Fruit fly (Drosophila melanogaster) whole organism, embryonic: ENCODE data around the gene Tsc1.

ENCODE experiments used
- Adf1 ChIP-seq: fragments of 200-800 bp; sonication (Bioruptor generic); IDR thresholded peaks from 2 replicates; pipeline ENCODE4 v1.3.6; 2022; ENCODE audit warnings: missing biosample characterization, missing genetic modification characterization
- Atf3 ChIP-seq: fragments of 200-800 bp; sonication (Bioruptor generic); optimal IDR thresholded peaks from 3 replicates; lab custom pipeline; 2016; ENCODE audit warnings: missing biosample characterization, missing genetic modification characterization
- Atf6 ChIP-seq: fragments of 200-800 bp; sonication (Bioruptor generic); IDR thresholded peaks from 2 replicates; pipeline ENCODE4 v1.3.6; 2022; ENCODE audit warnings: missing biosample characterization, missing genetic modification characterization
- BEAF-32 ChIP-seq: fragments of 200-800 bp; sonication (Bioruptor generic); optimal IDR thresholded peaks from 3 replicates; lab custom pipeline; 2017; ENCODE audit warnings: missing biosample characterization, missing genetic modification characterization, mild to moderate bottlenecking, moderate library complexity, missing genetic modification reagents
- CG10209 ChIP-seq: fragments of 200-800 bp; sonication (Bioruptor generic); optimal IDR thresholded peaks from 3 replicates; lab custom pipeline; 2017; ENCODE audit warnings: missing biosample characterization, mild to moderate bottlenecking, missing genetic modification characterization, missing genetic modification reagents
- CG15479 ChIP-seq: fragments of 200-800 bp; sonication (Bioruptor generic); optimal IDR thresholded peaks from 3 replicates; lab custom pipeline; 2019; ENCODE audit warnings: missing biosample characterization, mild to moderate bottlenecking, missing genetic modification characterization, moderate library complexity
- CG15514 ChIP-seq: fragments of 200-800 bp; sonication (Bioruptor generic); optimal IDR thresholded peaks from 3 replicates; lab custom pipeline; 2017; ENCODE audit warnings: missing biosample characterization, missing genetic modification characterization, mild to moderate bottlenecking, moderate library complexity, missing genetic modification reagents
- CG17328 ChIP-seq: fragments of 200-800 bp; sonication (Bioruptor generic); IDR thresholded peaks from 2 replicates; pipeline ENCODE4 v1.3.6; 2022; ENCODE audit warnings: missing biosample characterization, missing genetic modification characterization
- CG17802 ChIP-seq: fragments of 200-800 bp; sonication (Bioruptor generic); optimal IDR thresholded peaks from 2 replicates; lab custom pipeline; 2018; ENCODE audit warnings: missing biosample characterization, mild to moderate bottlenecking, missing genetic modification characterization, moderate library complexity
- CG17829 ChIP-seq: fragments of 200-800 bp; optimal IDR thresholded peaks from 2 replicates; lab custom pipeline; 2019; ENCODE audit warnings: missing biosample characterization, mild to moderate bottlenecking, missing genetic modification characterization, moderate library complexity
- CG1792 ChIP-seq: fragments of 200-800 bp; sonication (Bioruptor generic); optimal IDR thresholded peaks from 2 replicates; lab custom pipeline; 2016; ENCODE audit warnings: missing biosample characterization, missing genetic modification characterization
- CG18764 ChIP-seq: fragments of 200-800 bp; sonication (Bioruptor generic); optimal IDR thresholded peaks from 3 replicates; lab custom pipeline; 2016; ENCODE audit warnings: missing biosample characterization, missing genetic modification characterization
- CG31224 ChIP-seq: fragments of 200-800 bp; sonication (Bioruptor generic); IDR thresholded peaks from 2 replicates; pipeline ENCODE4 v1.3.6; 2022; ENCODE audit warnings: missing biosample characterization, missing genetic modification characterization
- CG31365 ChIP-seq: fragments of 200-800 bp; sonication (Bioruptor generic); optimal IDR thresholded peaks from 2 replicates; lab custom pipeline; 2018; ENCODE audit warnings: missing biosample characterization, mild to moderate bottlenecking, missing genetic modification characterization
- CG34224 ChIP-seq: fragments of 200-800 bp; sonication (Bioruptor generic); IDR thresholded peaks from 3 replicates; pipeline ENCODE4 v1.3.6; 2022; ENCODE audit warnings: missing biosample characterization, missing genetic modification characterization; ENCODE audit not compliant: partially characterized antibody
- CG3838 ChIP-seq: fragments of 200-800 bp; sonication (Bioruptor generic); optimal IDR thresholded peaks from 3 replicates; lab custom pipeline; 2016; ENCODE audit warnings: missing biosample characterization, missing genetic modification characterization
- CG4282 ChIP-seq: fragments of 200-800 bp; sonication (Bioruptor generic); optimal IDR thresholded peaks from 2 replicates; lab custom pipeline; 2016; ENCODE audit warnings: missing biosample characterization, missing genetic modification characterization
- CG43689 ChIP-seq: fragments of 200-800 bp; sonication (Bioruptor generic); IDR thresholded peaks from 2 replicates; pipeline ENCODE4 v1.3.6; 2022; ENCODE audit warnings: missing biosample characterization, missing genetic modification characterization
- CG4854 ChIP-seq: fragments of 200-800 bp; sonication (Bioruptor generic); optimal IDR thresholded peaks from 2 replicates; lab custom pipeline; 2016; ENCODE audit warnings: missing biosample characterization, missing genetic modification characterization, inconsistent platforms
- CG6654 ChIP-seq: fragments of 200-800 bp; sonication (Bioruptor generic); optimal IDR thresholded peaks from 2 replicates; lab custom pipeline; 2017; ENCODE audit warnings: missing biosample characterization, mild to moderate bottlenecking, missing genetic modification characterization
- CG8359 ChIP-seq: fragments of 200-800 bp; sonication (Bioruptor generic); optimal IDR thresholded peaks from 2 replicates; lab custom pipeline; 2017; ENCODE audit warnings: missing biosample characterization, mild to moderate bottlenecking, missing genetic modification characterization, borderline replicate concordance
- CG9215 ChIP-seq: fragments of 200-800 bp; sonication (Bioruptor generic); IDR thresholded peaks from 2 replicates; pipeline ENCODE4 v1.3.6; 2022; ENCODE audit warnings: missing biosample characterization, missing genetic modification characterization
- CrebB ChIP-seq: fragments of 200-800 bp; sonication (Bioruptor generic); optimal IDR thresholded peaks from 3 replicates; lab custom pipeline; 2018; ENCODE audit warnings: missing biosample characterization, mild to moderate bottlenecking, missing genetic modification characterization
- Dref ChIP-seq: fragments of 200-800 bp; sonication (Bioruptor generic); IDR thresholded peaks from 2 replicates; pipeline ENCODE4 v1.3.6; 2022; ENCODE audit warnings: missing biosample characterization, missing genetic modification characterization
- Hmx ChIP-seq: fragments of 200-800 bp; sonication (Bioruptor generic); optimal IDR thresholded peaks from 2 replicates; lab custom pipeline; 2016; ENCODE audit warnings: missing biosample characterization, missing genetic modification characterization
- Jarid2 ChIP-seq: fragments of 200-800 bp; sonication (Bioruptor generic); optimal IDR thresholded peaks from 3 replicates; lab custom pipeline; 2017; ENCODE audit warnings: mild to moderate bottlenecking, missing biosample characterization, missing genetic modification reagents, missing genetic modification characterization
- Lim3 ChIP-seq: fragments of 200-800 bp; sonication (Bioruptor generic); IDR thresholded peaks from 2 replicates; pipeline ENCODE4 v1.3.6; 2022; ENCODE audit warnings: missing biosample characterization, missing genetic modification characterization
- Myb ChIP-seq: fragments of 200-800 bp; sonication (Bioruptor generic); optimal IDR thresholded peaks from 2 replicates; lab custom pipeline; 2016; ENCODE audit warnings: missing biosample characterization, missing genetic modification characterization
- NC2β ChIP-seq: fragments of 200-800 bp; sonication (Bioruptor generic); optimal IDR thresholded peaks from 2 replicates; lab custom pipeline; 2016; ENCODE audit warnings: missing biosample characterization, missing genetic modification characterization
- Scr ChIP-seq: fragments of 200-800 bp; sonication (Bioruptor generic); IDR thresholded peaks from 2 replicates; pipeline ENCODE4 v1.3.6; 2022; ENCODE audit warnings: missing biosample characterization, missing genetic modification characterization; ENCODE audit not compliant: partially characterized antibody
- abd-A ChIP-seq: fragments of 200-800 bp; sonication (Bioruptor generic); optimal IDR thresholded peaks from 3 replicates; lab custom pipeline; 2019; ENCODE audit warnings: missing biosample characterization, mild to moderate bottlenecking, missing genetic modification characterization, moderate library complexity
- bigmax ChIP-seq: fragments of 200-800 bp; sonication (Bioruptor generic); optimal IDR thresholded peaks from 2 replicates; lab custom pipeline; 2018; ENCODE audit warnings: missing biosample characterization, mild to moderate bottlenecking, missing genetic modification characterization
- cg ChIP-seq: fragments of 200-800 bp; sonication (Bioruptor generic); optimal IDR thresholded peaks from 3 replicates; lab custom pipeline; 2019; ENCODE audit warnings: missing biosample characterization, mild to moderate bottlenecking, missing genetic modification characterization, moderate library complexity
- chinmo ChIP-seq: fragments of 200-800 bp; sonication (Bioruptor generic); IDR thresholded peaks from 4 replicates; pipeline ENCODE4 v1.3.6; 2022; ENCODE audit warnings: missing biosample characterization, missing genetic modification characterization; ENCODE audit not compliant: partially characterized antibody
- gfzf ChIP-seq: fragments of 200-800 bp; sonication (Bioruptor generic); optimal IDR thresholded peaks from 2 replicates; lab custom pipeline; 2016; ENCODE audit warnings: missing biosample characterization, mild to moderate bottlenecking, missing genetic modification characterization, moderate library complexity
- gsb-n ChIP-seq: fragments of 200-800 bp; sonication (Bioruptor generic); optimal IDR thresholded peaks from 3 replicates; lab custom pipeline; 2018; ENCODE audit warnings: missing biosample characterization, mild to moderate bottlenecking, missing genetic modification characterization
- ind ChIP-seq: fragments of 200-800 bp; sonication (Bioruptor generic); optimal IDR thresholded peaks from 3 replicates; lab custom pipeline; 2016; ENCODE audit warnings: missing biosample characterization, missing genetic modification characterization
- lilli ChIP-seq: fragments of 200-800 bp; sonication (Bioruptor generic); optimal IDR thresholded peaks from 3 replicates; lab custom pipeline; 2016; ENCODE audit warnings: missing biosample characterization, missing genetic modification characterization
- lola ChIP-seq, 3 experiments: fragments of >200 bp in 2 of 3; fragments of 200-800 bp in 1 of 3; sonication (Bioruptor generic) in 1 of 3; optimal IDR thresholded peaks; 2 replicates each; lab custom pipeline; 2017 to 2019; ENCODE audit warnings: missing biosample characterization in 3 of 3, missing genetic modification characterization in 3 of 3, mild to moderate bottlenecking in 1 of 3, moderate library complexity in 1 of 3
- mld ChIP-seq: fragments of 200-800 bp; sonication (Bioruptor generic); IDR thresholded peaks from 3 replicates; pipeline ENCODE4 v1.3.6; 2022; ENCODE audit warnings: missing biosample characterization, missing genetic modification characterization; ENCODE audit not compliant: partially characterized antibody
- p53 ChIP-seq: fragments of 200-800 bp; sonication (Bioruptor generic); optimal IDR thresholded peaks from 2 replicates; lab custom pipeline; 2016; ENCODE audit warnings: missing biosample characterization, missing genetic modification characterization
- pho ChIP-seq: fragments of 200-800 bp; sonication (Bioruptor generic); optimal IDR thresholded peaks from 2 replicates; lab custom pipeline; 2016; ENCODE audit warnings: missing biosample characterization, missing genetic modification characterization
- prd ChIP-seq, 3 experiments: fragments of >200 bp in 2 of 3; fragments of 200-800 bp in 1 of 3; sonication (Bioruptor generic) in 1 of 3; optimal IDR thresholded peaks in 2 of 3; IDR thresholded peaks in 1 of 3; 2 replicates in 2 of 3; 3 replicates in 1 of 3; pipeline versions ENCODE4 v1.3.6 to Lab custom; 2017 to 2022; ENCODE audit warnings: missing biosample characterization in 1 of 3, missing genetic modification characterization in 1 of 3
- sc ChIP-seq, 3 experiments: fragments of >200 bp in 2 of 3; fragments of 200-800 bp in 1 of 3; sonication (Bioruptor generic) in 1 of 3; optimal IDR thresholded peaks; 2 replicates in 2 of 3; 3 replicates in 1 of 3; lab custom pipeline; 2017; ENCODE audit warnings: mild to moderate bottlenecking in 1 of 3, missing biosample characterization in 1 of 3, missing genetic modification characterization in 1 of 3, missing genetic modification reagents in 1 of 3
- sima ChIP-seq: fragments of 200-800 bp; sonication (Bioruptor generic); optimal IDR thresholded peaks from 2 replicates; lab custom pipeline; 2016; ENCODE audit warnings: missing biosample characterization, missing genetic modification characterization
- unc-4 ChIP-seq: fragments of 200-800 bp; sonication (Bioruptor generic); IDR thresholded peaks from 2 replicates; pipeline ENCODE4 v1.3.6; 2022; ENCODE audit warnings: missing biosample characterization, missing genetic modification characterization; ENCODE audit not compliant: partially characterized antibody
- vnd ChIP-seq: fragments of 200-800 bp; sonication (Bioruptor generic); IDR thresholded peaks from 3 replicates; pipeline ENCODE4 v1.3.6; 2022; ENCODE audit warnings: missing biosample characterization, missing genetic modification characterization; ENCODE audit not compliant: partially characterized antibody
- yki ChIP-seq: fragments of >200 bp; optimal IDR thresholded peaks from 3 replicates; lab custom pipeline; 2018
- zen2 ChIP-seq: fragments of 200-800 bp; sonication (Bioruptor generic); IDR thresholded peaks from 3 replicates; pipeline ENCODE4 v1.3.6; 2022; ENCODE audit warnings: missing biosample characterization, missing genetic modification characterization; ENCODE audit not compliant: partially characterized antibody

Tsc1 gene

dm6 chr3R:24169362-24169761, 39.3 kb downstream of the Tsc1 start, which contains the start of gene CG5510 (continued):
- TF ChIP-seq NC2β (GFP tag; lab: Kevin White, UChicago) (peak; percentile 32), CG8359 (GFP tag; lab: Kevin White, UChicago) (no peak), CG1792 (GFP tag; lab: Kevin White, UChicago) (peak; percentile 52), Hmx (no peak), Atf3 (GFP tag; lab: Kevin White, UChicago) (peak; percentile 9), zen2 (peak; percentile 97), unc-4 (GFP tag; lab: Robert Waterston, UW) (peak; percentile 98), chinmo (peak; percentile 98), Adf1 (GFP tag; lab: Robert Waterston, UW) (peak; percentile 38; the same call in 1 of the 2 replicates), CG15514 (GFP tag; lab: Kevin White, UChicago) (peak; percentile 88), Atf6 (peak; percentile 49; the same call in 1 of the 2 replicates), Scr (peak; percentile 96), CrebB (tag; lab: Kevin White, UChicago) (peak; percentile 55), ind (GFP tag; lab: Kevin White, UChicago) (peak; percentile 27), CG31224 (GFP tag; lab: Robert Waterston, UW) (peak; percentile 26; the same call in 1 of the 2 replicates), CG10209 (peak; percentile 15), CG18764 (GFP tag; lab: Kevin White, UChicago) (peak; percentile 3), gfzf (GFP tag; lab: Kevin White, UChicago) (peak; percentile 43), mld (GFP tag; lab: Robert Waterston, UW) (peak; percentile 97), Jarid2 (GFP tag; lab: Kevin White, UChicago) (no peak), sc (optimal IDR thresholded peaks at IDR 0.05; lab: Kevin White, UChicago) (no peak), sc (GFP tag; optimal IDR thresholded peaks at IDR 0.05; lab: Kevin White, UChicago) (no peak), abd-A (tag; lab: Kevin White, UChicago) (no peak), CG9215 (GFP tag; lab: Robert Waterston, UW) (peak; percentile 34; the same call in 1 of the 2 replicates), BEAF-32 (peak; percentile 98), CG6654 (GFP tag; lab: Kevin White, UChicago) (no peak), CG17328 (GFP tag; lab: Robert Waterston, UW) (no peak), CG3838 (GFP tag; lab: Kevin White, UChicago) (no peak), cg (no peak), lilli (GFP tag; lab: Kevin White, UChicago) (peak; percentile 70), CG43689 (no peak), CG17802 (no peak), sima (GFP tag; lab: Kevin White, UChicago) (no peak), CG15479 (no peak), lola (GFP tag; optimal IDR thresholded peaks at IDR 0.05; lab: Kevin White, UChicago) (peak in 1 of 3 experiments; percentile 8), prd (optimal IDR thresholded peaks at IDR 0.05; lab: Kevin White, UChicago) (no peak), prd (GFP tag; IDR thresholded peaks at IDR 0.05; lab: Robert Waterston, UW) (peak; percentile 33; the same call in 2 of the 3 replicates), CG34224 (peak; percentile 99), Dref (GFP tag; lab: Robert Waterston, UW) (peak; percentile 100), Lim3 (GFP tag; lab: Robert Waterston, UW) (no peak), CG4282 (GFP tag; lab: Kevin White, UChicago) (no peak), CG4854 (GFP tag; lab: Kevin White, UChicago) (peak; percentile 40), gsb-n (peak; percentile 13), vnd (GFP tag; lab: Robert Waterston, UW) (peak; percentile 97), CG17829 (tag; lab: Kevin White, UChicago) (peak; percentile 71), p53 (peak; percentile 23), Myb (GFP tag; lab: Kevin White, UChicago) (peak; percentile 97), bigmax (GFP tag; lab: Kevin White, UChicago) (no peak), yki (no peak), CG31365 (tag; lab: Kevin White, UChicago) (no peak), pho (GFP tag; lab: Kevin White, UChicago) (peak; percentile 74)
